Fruit fly (Drosophila melanogaster): ENCODE results near the gene CG11162.

CG11162 gene

DNA sequence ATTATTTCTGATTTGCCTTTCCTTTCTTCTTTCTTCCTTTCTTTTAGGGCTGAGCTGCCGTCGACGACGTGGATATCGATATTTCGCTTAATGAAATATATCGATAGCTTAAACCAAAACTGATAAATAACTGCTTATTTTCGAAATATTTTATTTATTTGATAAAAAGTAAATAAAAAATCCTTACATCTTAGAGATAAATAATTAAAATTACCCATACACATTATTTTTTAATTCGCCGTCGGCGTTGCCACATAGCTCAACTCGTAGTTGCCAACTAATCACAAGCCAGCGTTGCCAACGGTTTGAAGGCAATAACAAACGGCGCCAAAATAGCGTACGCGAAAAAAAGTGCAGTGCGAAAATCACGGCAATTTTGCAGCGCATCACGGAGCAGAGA, 45.2 kb downstream of the CG11162 start, which contains the start of the genes Mrgn1 and mus101 (continued):
- peak; percentile 74 for TF ChIP-seq Doc3 (GFP tag; IDR thresholded peaks at IDR 0.05; ENCODE audit: partially characterized antibody)
